Fruit fly (Drosophila melanogaster) whole organism, embryonic: ENCODE measurements around the gene halo.

Source experiments
- Atf6 ChIP-seq: fragments of 200-800 bp; sonication (Bioruptor generic); IDR thresholded peaks from 2 replicates; pipeline ENCODE4 v1.3.6; 2022; ENCODE audit warnings: missing biosample characterization, missing genetic modification characterization
- B-H2 ChIP-seq: fragments of 200-800 bp; sonication (Bioruptor generic); optimal IDR thresholded peaks from 2 replicates; lab custom pipeline; 2018; ENCODE audit warnings: missing biosample characterization, mild to moderate bottlenecking, missing genetic modification characterization
- CG10147 ChIP-seq: fragments of 200-800 bp; sonication (Bioruptor generic); optimal IDR thresholded peaks from 2 replicates; lab custom pipeline; 2019; ENCODE audit warnings: missing biosample characterization, mild to moderate bottlenecking, missing genetic modification characterization, moderate library complexity
- CG1024 ChIP-seq: fragments of 200-800 bp; sonication (Bioruptor generic); IDR thresholded peaks from 2 replicates; pipeline ENCODE4 v1.3.6; 2022; ENCODE audit warnings: missing biosample characterization, missing genetic modification characterization
- CG10321 ChIP-seq: fragments of 200-800 bp; sonication (Bioruptor generic); IDR thresholded peaks from 2 replicates; pipeline ENCODE4 v1.3.6; 2022; ENCODE audit warnings: missing biosample characterization, missing genetic modification characterization
- CG12659 ChIP-seq: fragments of 200-800 bp; sonication (Bioruptor generic); optimal IDR thresholded peaks from 3 replicates; lab custom pipeline; 2017; ENCODE audit warnings: mild to moderate bottlenecking, missing biosample characterization, missing genetic modification reagents, missing genetic modification characterization
- CG13123 ChIP-seq: fragments of 200-800 bp; sonication (Bioruptor generic); optimal IDR thresholded peaks from 2 replicates; lab custom pipeline; 2016; ENCODE audit warnings: missing biosample characterization, missing genetic modification characterization
- CG13287 ChIP-seq: fragments of 200-800 bp; sonication (Bioruptor generic); IDR thresholded peaks from 2 replicates; pipeline ENCODE4 v1.3.6; 2022; ENCODE audit warnings: missing biosample characterization, missing genetic modification characterization; ENCODE audit not compliant: partially characterized antibody
- CG14710 ChIP-seq: fragments of 200-800 bp; sonication (Bioruptor generic); optimal IDR thresholded peaks from 3 replicates; lab custom pipeline; 2019; ENCODE audit warnings: missing biosample characterization, mild to moderate bottlenecking, missing genetic modification characterization, moderate library complexity
- CG1529 ChIP-seq: fragments of 200-800 bp; sonication (Bioruptor generic); optimal IDR thresholded peaks from 3 replicates; lab custom pipeline; 2018; ENCODE audit warnings: missing biosample characterization, missing genetic modification characterization
- CG16779 ChIP-seq: fragments of 200-800 bp; sonication (Bioruptor generic); IDR thresholded peaks from 2 replicates; pipeline ENCODE4 v1.3.6; 2022; ENCODE audit warnings: missing biosample characterization, missing genetic modification characterization
- CG18262 ChIP-seq: fragments of 200-800 bp; optimal IDR thresholded peaks from 3 replicates; lab custom pipeline; 2019; ENCODE audit warnings: missing biosample characterization, mild to moderate bottlenecking, missing genetic modification characterization, moderate library complexity
- CG18599 ChIP-seq: fragments of 200-800 bp; sonication (Bioruptor generic); optimal IDR thresholded peaks from 3 replicates; lab custom pipeline; 2017; ENCODE audit warnings: missing biosample characterization, missing genetic modification characterization, mild to moderate bottlenecking, moderate library complexity, missing genetic modification reagents
- CG30431 ChIP-seq: fragments of 200-800 bp; sonication (Bioruptor generic); optimal IDR thresholded peaks from 2 replicates; lab custom pipeline; 2017; ENCODE audit warnings: missing biosample characterization, missing genetic modification characterization
- CG4328 ChIP-seq: fragments of 200-800 bp; sonication (Bioruptor generic); optimal IDR thresholded peaks from 3 replicates; lab custom pipeline; 2017; ENCODE audit warnings: missing biosample characterization, missing genetic modification reagents, missing genetic modification characterization
- CG7357 ChIP-seq: fragments of 200-800 bp; sonication (Bioruptor generic); IDR thresholded peaks from 3 replicates; pipeline ENCODE4 v1.3.6; 2022; ENCODE audit warnings: missing biosample characterization, missing genetic modification characterization
- CG7839 ChIP-seq: fragments of 200-800 bp; sonication (Bioruptor generic); optimal IDR thresholded peaks from 3 replicates; lab custom pipeline; 2018; ENCODE audit warnings: missing biosample characterization, mild to moderate bottlenecking, missing genetic modification characterization, moderate library complexity
- CG8089 ChIP-seq: fragments of 200-800 bp; sonication (Bioruptor generic); optimal IDR thresholded peaks from 3 replicates; lab custom pipeline; 2016; ENCODE audit warnings: missing biosample characterization, missing genetic modification characterization
- CG8290 ChIP-seq, 3 experiments: fragments of 200-800 bp; sonication (Bioruptor generic); optimal IDR thresholded peaks; 2 replicates each; lab custom pipeline; 2016 to 2019; ENCODE audit warnings: missing biosample characterization in 3 of 3, missing genetic modification characterization in 3 of 3, mild to moderate bottlenecking in 2 of 3, moderate library complexity in 1 of 3
- CG8388 ChIP-seq: fragments of 200-800 bp; sonication (Bioruptor generic); optimal IDR thresholded peaks from 2 replicates; lab custom pipeline; 2019; ENCODE audit warnings: missing biosample characterization, mild to moderate bottlenecking, missing genetic modification characterization, moderate library complexity
- CG9817 ChIP-seq: fragments of 200-800 bp; sonication (Bioruptor generic); optimal IDR thresholded peaks from 2 replicates; lab custom pipeline; 2018; ENCODE audit warnings: missing biosample characterization, mild to moderate bottlenecking, missing genetic modification characterization, moderate library complexity
- CHES-1-like ChIP-seq: fragments of 200-800 bp; sonication (Bioruptor generic); optimal IDR thresholded peaks from 2 replicates; lab custom pipeline; 2016; ENCODE audit warnings: missing biosample characterization, missing genetic modification characterization
- Dip2 ChIP-seq: fragments of 200-800 bp; sonication (Bioruptor generic); IDR thresholded peaks from 2 replicates; pipeline ENCODE4 v1.3.6; 2022; ENCODE audit warnings: missing biosample characterization, missing genetic modification characterization
- Dll ChIP-seq: fragments of 200-800 bp; sonication (Bioruptor generic); IDR thresholded peaks from 4 replicates; pipeline ENCODE4 v1.3.6; 2022; ENCODE audit warnings: missing biosample characterization, missing genetic modification characterization; ENCODE audit not compliant: partially characterized antibody
- ERR ChIP-seq: fragments of 200-800 bp; sonication (Bioruptor generic); optimal IDR thresholded peaks from 2 replicates; lab custom pipeline; 2016; ENCODE audit warnings: missing biosample characterization, missing genetic modification characterization
- HLH3B ChIP-seq: fragments of 200-800 bp; sonication (Bioruptor generic); IDR thresholded peaks from 2 replicates; pipeline ENCODE4 v1.3.6; 2022; ENCODE audit warnings: missing biosample characterization, missing genetic modification characterization
- HLH54F ChIP-seq: fragments of 200-800 bp; sonication (Bioruptor generic); optimal IDR thresholded peaks from 3 replicates; lab custom pipeline; 2016; ENCODE audit warnings: missing biosample characterization, missing genetic modification characterization
- Hand ChIP-seq: fragments of 200-800 bp; sonication (Bioruptor generic); optimal IDR thresholded peaks from 2 replicates; lab custom pipeline; 2017; ENCODE audit warnings: mild to moderate bottlenecking, missing biosample characterization, missing genetic modification reagents, missing genetic modification characterization
- Kr ChIP-seq: fragments of 200-800 bp; sonication (Bioruptor generic); optimal IDR thresholded peaks from 2 replicates; lab custom pipeline; 2017; ENCODE audit warnings: missing biosample characterization, mild to moderate bottlenecking, missing genetic modification characterization
- Xbp1 ChIP-seq: fragments of 200-800 bp; sonication (Bioruptor generic); optimal IDR thresholded peaks from 3 replicates; lab custom pipeline; 2016; ENCODE audit warnings: missing biosample characterization, mild to moderate bottlenecking, missing genetic modification characterization
- ab ChIP-seq: fragments of 200-800 bp; sonication (Bioruptor generic); optimal IDR thresholded peaks from 2 replicates; lab custom pipeline; 2016; ENCODE audit warnings: missing biosample characterization, missing genetic modification characterization
- ap ChIP-seq: fragments of 200-800 bp; sonication (Bioruptor generic); IDR thresholded peaks from 2 replicates; pipeline ENCODE4 v1.3.6; 2022; ENCODE audit warnings: missing biosample characterization, missing genetic modification characterization
- ato ChIP-seq: fragments of 200-800 bp; sonication (Bioruptor generic); IDR thresholded peaks from 2 replicates; pipeline ENCODE4 v1.3.6; 2022; ENCODE audit warnings: missing biosample characterization, missing genetic modification characterization; ENCODE audit not compliant: partially characterized antibody
- bcd ChIP-seq: fragments of 200-800 bp; sonication (Bioruptor generic); optimal IDR thresholded peaks from 2 replicates; lab custom pipeline; 2017; ENCODE audit warnings: missing biosample characterization, mild to moderate bottlenecking, missing genetic modification characterization
- bsh ChIP-seq, 2 experiments: fragments of 200-800 bp; sonication (Bioruptor generic); optimal IDR thresholded peaks; 2 replicates each; lab custom pipeline; 2017 to 2018; ENCODE audit warnings: mild to moderate bottlenecking in 2 of 2, missing biosample characterization in 2 of 2, missing genetic modification characterization in 2 of 2, moderate library complexity in 1 of 2
- ci ChIP-seq: fragments of 200-800 bp; sonication (Bioruptor generic); IDR thresholded peaks from 3 replicates; pipeline ENCODE4 v1.3.6; 2022; ENCODE audit warnings: missing biosample characterization, missing genetic modification characterization
- crc ChIP-seq: fragments of 200-800 bp; sonication (Bioruptor generic); optimal IDR thresholded peaks from 2 replicates; lab custom pipeline; 2016; ENCODE audit warnings: missing biosample characterization, missing genetic modification characterization
- dmrt99B ChIP-seq: fragments of 200-800 bp; sonication (Bioruptor generic); optimal IDR thresholded peaks from 2 replicates; lab custom pipeline; 2018; ENCODE audit warnings: missing biosample characterization, mild to moderate bottlenecking, missing genetic modification characterization, moderate library complexity
- grn ChIP-seq: fragments of 200-800 bp; sonication (Bioruptor generic); optimal IDR thresholded peaks from 3 replicates; lab custom pipeline; 2017; ENCODE audit warnings: missing biosample characterization, missing genetic modification characterization
- hth ChIP-seq: fragments of >200 bp; optimal IDR thresholded peaks from 2 replicates; lab custom pipeline; 2017; ENCODE audit warnings: inconsistent platforms
- insv ChIP-seq, 2 experiments: fragments of 200-800 bp; sonication (Bioruptor generic); optimal IDR thresholded peaks; 3 replicates each; lab custom pipeline; 2016 to 2018; ENCODE audit warnings: missing biosample characterization in 2 of 2, missing genetic modification characterization in 2 of 2
- jigr1 ChIP-seq: fragments of 200-800 bp; sonication (Bioruptor generic); IDR thresholded peaks from 3 replicates; pipeline ENCODE4 v1.3.6; 2022; ENCODE audit warnings: missing biosample characterization, missing genetic modification characterization
- jing ChIP-seq: fragments of 200-800 bp; sonication (Bioruptor generic); optimal IDR thresholded peaks from 2 replicates; lab custom pipeline; 2018; ENCODE audit warnings: missing biosample characterization, mild to moderate bottlenecking, missing genetic modification characterization
- lilli ChIP-seq: fragments of 200-800 bp; sonication (Bioruptor generic); optimal IDR thresholded peaks from 3 replicates; lab custom pipeline; 2016; ENCODE audit warnings: missing biosample characterization, missing genetic modification characterization
- nerfin-1 ChIP-seq: fragments of 200-800 bp; sonication (Bioruptor generic); optimal IDR thresholded peaks from 3 replicates; lab custom pipeline; 2019; ENCODE audit warnings: missing biosample characterization, mild to moderate bottlenecking, missing genetic modification characterization, moderate library complexity
- scrt ChIP-seq: fragments of 200-800 bp; sonication (Bioruptor generic); optimal IDR thresholded peaks from 2 replicates; lab custom pipeline; 2018; ENCODE audit warnings: missing biosample characterization, mild to moderate bottlenecking, missing genetic modification characterization, moderate library complexity
- sqz ChIP-seq: fragments of 200-800 bp; sonication (Bioruptor generic); optimal IDR thresholded peaks from 3 replicates; lab custom pipeline; 2018; ENCODE audit warnings: missing biosample characterization, mild to moderate bottlenecking, missing genetic modification characterization
- sug ChIP-seq: fragments of 200-800 bp; optimal IDR thresholded peaks from 2 replicates; lab custom pipeline; 2019; ENCODE audit warnings: missing biosample characterization, mild to moderate bottlenecking, missing genetic modification characterization, moderate library complexity
- vvl ChIP-seq: fragments of 200-800 bp; sonication (Bioruptor generic); IDR thresholded peaks from 2 replicates; pipeline ENCODE4 v1.3.6; 2022; ENCODE audit warnings: missing biosample characterization, missing genetic modification characterization
- zf30C ChIP-seq: fragments of 200-800 bp; sonication (Bioruptor generic); optimal IDR thresholded peaks from 3 replicates; lab custom pipeline; 2018; ENCODE audit warnings: missing biosample characterization, mild to moderate bottlenecking, missing genetic modification characterization

The halo gene

dm6 chr2L:1473427-1473826 is 44.5 kb downstream of the halo start (continued):
- no peak for TF ChIP-seq zf30C
- peak; percentile 42 for TF ChIP-seq CG18599 (GFP tag; lab: Kevin White, UChicago)
- no peak for TF ChIP-seq insv (GFP tag; optimal IDR thresholded peaks at IDR 0.05; lab: Kevin White, UChicago)
- no peak for TF ChIP-seq nerfin-1 (tag; lab: Kevin White, UChicago)
- TF ChIP-seq CG16779 (GFP tag; lab: Robert Waterston, UW), result no peak
- TF ChIP-seq Atf6 (GFP tag; lab: Robert Waterston, UW), result peak; percentile 32; the same call in 1 of the 2 replicates
- TF ChIP-seq CG10147 (GFP tag; lab: Kevin White, UChicago), result no peak
- TF ChIP-seq CG30431 (GFP tag; lab: Kevin White, UChicago), result no peak
- no peak for TF ChIP-seq sqz (GFP tag; lab: Kevin White, UChicago)
- no peak for TF ChIP-seq CG13123 (GFP tag; lab: Kevin White, UChicago)
- TF ChIP-seq sug (tag; lab: Kevin White, UChicago), result no peak
- TF ChIP-seq lilli (GFP tag; lab: Kevin White, UChicago), result peak; percentile 27
- TF ChIP-seq CG7357 (GFP tag; lab: Robert Waterston, UW), result peak; percentile 41; the same call in 1 of the 3 replicates
- TF ChIP-seq ab, result no peak
- TF ChIP-seq CG18262 (tag; lab: Kevin White, UChicago), result peak; percentile 74
- TF ChIP-seq CHES-1-like (GFP tag; lab: Kevin White, UChicago), result no peak
- TF ChIP-seq Dip2 (GFP tag; lab: Robert Waterston, UW), result no peak
- no peak for TF ChIP-seq Xbp1 (GFP tag; lab: Kevin White, UChicago)
- no peak for TF ChIP-seq crc (GFP tag; lab: Kevin White, UChicago)
- peak; percentile 59; the same call in 2 of the 3 replicates for TF ChIP-seq ci (GFP tag; lab: Robert Waterston, UW)
- no peak for TF ChIP-seq hth (lab: Kevin White, UChicago)
- TF ChIP-seq vvl (GFP tag; lab: Robert Waterston, UW), result peak; percentile 80
- no peak for TF ChIP-seq CG4328 (GFP tag; lab: Kevin White, UChicago)
- no peak for TF ChIP-seq CG9817 (tag; lab: Kevin White, UChicago)
- no peak for TF ChIP-seq CG8290 (GFP tag; optimal IDR thresholded peaks at IDR 0.05; lab: Kevin White, UChicago)
- peak in 1 of 2 experiments; percentile 21 for TF ChIP-seq CG8290 (tag; optimal IDR thresholded peaks at IDR 0.05; lab: Kevin White, UChicago)
- peak; percentile 19 for TF ChIP-seq Kr (GFP tag; lab: Kevin White, UChicago)
- no peak for TF ChIP-seq HLH54F (GFP tag; lab: Kevin White, UChicago)
- TF ChIP-seq CG13287 (GFP tag; lab: Robert Waterston, UW), result no peak
- TF ChIP-seq ERR (GFP tag; lab: Kevin White, UChicago), result no peak
- TF ChIP-seq jing (GFP tag; lab: Kevin White, UChicago), result no peak
- no peak for TF ChIP-seq jigr1 (GFP tag; lab: Robert Waterston, UW)
- TF ChIP-seq bsh (GFP tag; optimal IDR thresholded peaks at IDR 0.05; lab: Kevin White, UChicago), result peak in 1 of 2 experiments; percentile 55
- no peak for TF ChIP-seq grn
- no peak for TF ChIP-seq Dll (GFP tag; lab: Robert Waterston, UW)
- no peak for TF ChIP-seq B-H2 (GFP tag; lab: Kevin White, UChicago)
- no peak for TF ChIP-seq CG12659 (GFP tag; lab: Kevin White, UChicago)
- no peak for TF ChIP-seq scrt (GFP tag; lab: Kevin White, UChicago)
- peak; percentile 25 for TF ChIP-seq bcd (GFP tag; lab: Kevin White, UChicago)
- no peak for TF ChIP-seq CG1529
- TF ChIP-seq HLH3B (GFP tag; lab: Robert Waterston, UW), result peak; percentile 69
- TF ChIP-seq dmrt99B (tag; lab: Kevin White, UChicago), result peak; percentile 60
- TF ChIP-seq CG14710, result peak; percentile 42
- no peak for TF ChIP-seq Hand (GFP tag; lab: Kevin White, UChicago)
- no peak for TF ChIP-seq ap (GFP tag; lab: Robert Waterston, UW)
- no peak for TF ChIP-seq CG8089 (GFP tag; lab: Kevin White, UChicago)
- TF ChIP-seq CG7839 (tag; lab: Kevin White, UChicago), result peak; percentile 56
- no peak for TF ChIP-seq ato (GFP tag; lab: Robert Waterston, UW)
- peak; percentile 25 for TF ChIP-seq CG8388 (GFP tag; lab: Kevin White, UChicago)
- no peak for TF ChIP-seq CG1024
- TF ChIP-seq CG10321 (GFP tag; lab: Robert Waterston, UW), result no peak
